Worm (Caenorhabditis elegans): ENCODE results near the gene Y43E12A.2.
A peak's percentile ranks its signal among the peaks of the same experiment; 100 is the strongest.

The Y43E12A.2 gene

ce11 chrIV:10933062-10933552 is 48.8 kb upstream of the Y43E12A.2 start, which contains the start of the genes dnc-1 and lsm-7 (continued):
- TF ChIP-seq zfp-3 (GFP tag; conservative IDR thresholded peaks at IDR 0.05) (peak; percentile 81), vab-7 (GFP tag; IDR thresholded peaks at IDR 0.05) (no peak), pqm-1 (tag; optimal IDR thresholded peaks at IDR 0.05) (no peak), nhr-111 (GFP tag; optimal IDR thresholded peaks at IDR 0.05) (no peak), nhr-10 (tag; optimal IDR thresholded peaks at IDR 0.05) (no peak), ztf-7 (tag; optimal IDR thresholded peaks at IDR 0.05) (peak; percentile 5), fos-1 (tag; optimal IDR thresholded peaks at IDR 0.05) (no peak), tag-97 (GFP tag; IDR thresholded peaks at IDR 0.05) (no peak), nhr-6 (tag; optimal IDR thresholded peaks at IDR 0.05) (peak; percentile 65), zip-2 (tag; optimal IDR thresholded peaks at IDR 0.05) (no peak), mxl-2 (GFP tag; conservative IDR thresholded peaks at IDR 0.05) (no peak), F10B5.3 (tag; optimal IDR thresholded peaks at IDR 0.05) (no peak), Y5F2A.4 (GFP tag; optimal IDR thresholded peaks at IDR 0.05) (no peak), madf-9 (GFP tag; conservative IDR thresholded peaks at IDR 0.05) (peak; percentile 61), Y48G9A.11 (GFP tag; IDR thresholded peaks at IDR 0.05) (no peak), snpc-4 (tag; optimal IDR thresholded peaks at IDR 0.05) (no peak), D1046.2 (GFP tag; IDR thresholded peaks at IDR 0.05) (no peak), ces-1 (GFP tag; optimal IDR thresholded peaks at IDR 0.05) (no peak), lin-29 (GFP tag; IDR thresholded peaks at IDR 0.05) (peak; percentile 7; the same call in 1 of the 2 replicates), lin-13 (GFP tag; optimal IDR thresholded peaks at IDR 0.05) (peak; percentile 57), rbr-2 (tag; optimal IDR thresholded peaks at IDR 0.05) (no peak), pha-4 (GFP tag; IDR thresholded peaks at IDR 0.05) (no peak; the same call in 1 of the 2 replicates), pha-4 (tag; optimal IDR thresholded peaks at IDR 0.05) (peak; percentile 15), nhr-237 (tag; optimal IDR thresholded peaks at IDR 0.05) (no peak), php-3 (GFP tag; IDR thresholded peaks at IDR 0.05) (no peak), arid-1 (GFP tag; conservative IDR thresholded peaks at IDR 0.05) (no peak; the same call in 1 of the 2 replicates), dmd-9 (GFP tag; IDR thresholded peaks at IDR 0.05) (no peak), skn-1 (tag; optimal IDR thresholded peaks at IDR 0.05) (no peak), mxl-3 (GFP tag; optimal IDR thresholded peaks at IDR 0.05) (peak; percentile 8), lsy-2 (tag; optimal IDR thresholded peaks at IDR 0.05) (peak in 1 of 2 experiments; percentile 91), ctbp-1 (GFP tag; IDR thresholded peaks at IDR 0.05) (peak; percentile 65; the same call in 1 of the 2 replicates), hif-1 (tag; optimal IDR thresholded peaks at IDR 0.05) (peak in 1 of 2 experiments; percentile 66), daf-8 (GFP tag; IDR thresholded peaks at IDR 0.05) (no peak), jun-1 (tag; optimal IDR thresholded peaks at IDR 0.05) (no peak), Y105C5A.15 (GFP tag; IDR thresholded peaks at IDR 0.05) (no peak), daf-16 (GFP tag; optimal IDR thresholded peaks at IDR 0.05) (no peak), daf-16 (tag; optimal IDR thresholded peaks at IDR 0.05) (peak; percentile 82), tra-1 (GFP tag; IDR thresholded peaks at IDR 0.05) (no peak), daf-12 (tag; optimal IDR thresholded peaks at IDR 0.05) (no peak), ama-1 (optimal IDR thresholded peaks at IDR 0.05) (peak; percentile 8), lin-15B (tag; optimal IDR thresholded peaks at IDR 0.05) (no peak), gei-8 (GFP tag; optimal IDR thresholded peaks at IDR 0.05) (no peak), saeg-2 (GFP tag; IDR thresholded peaks at IDR 0.05) (no peak), lin-1 (GFP tag; IDR thresholded peaks at IDR 0.05) (peak; percentile 45; the same call in 1 of the 2 replicates), spr-3 (GFP tag; optimal IDR thresholded peaks at IDR 0.05) (no peak), nhr-48 (tag; optimal IDR thresholded peaks at IDR 0.05) (no peak), unc-62 (GFP tag; optimal IDR thresholded peaks at IDR 0.05 in 1 of 2) (no peak), unc-62 (tag; optimal IDR thresholded peaks at IDR 0.05) (no peak), egl-27 (tag; optimal IDR thresholded peaks at IDR 0.05) (no peak), F44E2.7 (GFP tag; IDR thresholded peaks at IDR 0.05) (no peak), nhr-41 (GFP tag; IDR thresholded peaks at IDR 0.05) (no peak), nhr-102 (tag; optimal IDR thresholded peaks at IDR 0.05) (no peak), mdl-1 (tag; optimal IDR thresholded peaks at IDR 0.05) (peak in 1 of 2 experiments; percentile 48)

All from whole organism, L4 larva.